Fruit fly (Drosophila melanogaster) whole organism, embryonic: Measurements from ENCODE around the gene Rack1.

Source experiments
- Atf3 ChIP-seq: fragments of 200-800 bp; sonication (Bioruptor generic); optimal IDR thresholded peaks from 3 replicates; lab custom pipeline; 2016; ENCODE audit warnings: missing biosample characterization, missing genetic modification characterization
- BEAF-32 ChIP-seq: fragments of 200-800 bp; sonication (Bioruptor generic); optimal IDR thresholded peaks from 3 replicates; lab custom pipeline; 2017; ENCODE audit warnings: missing biosample characterization, missing genetic modification characterization, mild to moderate bottlenecking, moderate library complexity, missing genetic modification reagents
- Bteb2 ChIP-seq: fragments of 200-800 bp; sonication (Bioruptor generic); optimal IDR thresholded peaks from 2 replicates; lab custom pipeline; 2016; ENCODE audit warnings: missing biosample characterization, missing genetic modification characterization
- CG11560 ChIP-seq: fragments of 200-800 bp; sonication (Bioruptor generic); IDR thresholded peaks from 3 replicates; pipeline ENCODE4 v1.3.6; 2022; ENCODE audit warnings: missing biosample characterization, missing genetic modification characterization
- CG12769 ChIP-seq: fragments of 200-800 bp; sonication (Bioruptor generic); optimal IDR thresholded peaks from 2 replicates; lab custom pipeline; 2019; ENCODE audit warnings: missing biosample characterization, mild to moderate bottlenecking, missing genetic modification characterization, moderate library complexity
- CG13123 ChIP-seq: fragments of 200-800 bp; sonication (Bioruptor generic); optimal IDR thresholded peaks from 2 replicates; lab custom pipeline; 2016; ENCODE audit warnings: missing biosample characterization, missing genetic modification characterization
- CG15514 ChIP-seq: fragments of 200-800 bp; sonication (Bioruptor generic); optimal IDR thresholded peaks from 3 replicates; lab custom pipeline; 2017; ENCODE audit warnings: missing biosample characterization, missing genetic modification characterization, mild to moderate bottlenecking, moderate library complexity, missing genetic modification reagents
- CG1603 ChIP-seq: fragments of 200-800 bp; sonication (Bioruptor generic); optimal IDR thresholded peaks from 2 replicates; lab custom pipeline; 2019; ENCODE audit warnings: missing biosample characterization, mild to moderate bottlenecking, missing genetic modification characterization, moderate library complexity
- CG18262 ChIP-seq: fragments of 200-800 bp; optimal IDR thresholded peaks from 3 replicates; lab custom pipeline; 2019; ENCODE audit warnings: missing biosample characterization, mild to moderate bottlenecking, missing genetic modification characterization, moderate library complexity
- CG31224 ChIP-seq: fragments of 200-800 bp; sonication (Bioruptor generic); IDR thresholded peaks from 2 replicates; pipeline ENCODE4 v1.3.6; 2022; ENCODE audit warnings: missing biosample characterization, missing genetic modification characterization
- CG31441 ChIP-seq: fragments of 200-800 bp; sonication (Bioruptor generic); IDR thresholded peaks from 2 replicates; pipeline ENCODE4 v1.3.6; 2022; ENCODE audit warnings: missing biosample characterization, missing genetic modification characterization
- CG32767 ChIP-seq: fragments of 200-800 bp; sonication (Bioruptor generic); IDR thresholded peaks from 2 replicates; pipeline ENCODE4 v1.3.6; 2022; ENCODE audit warnings: missing biosample characterization, missing genetic modification characterization
- CG34224 ChIP-seq: fragments of 200-800 bp; sonication (Bioruptor generic); IDR thresholded peaks from 3 replicates; pipeline ENCODE4 v1.3.6; 2022; ENCODE audit warnings: missing biosample characterization, missing genetic modification characterization; ENCODE audit not compliant: partially characterized antibody
- CG3847 ChIP-seq: fragments of 200-800 bp; sonication (Bioruptor generic); IDR thresholded peaks from 2 replicates; pipeline ENCODE4 v1.3.6; 2022; ENCODE audit warnings: missing biosample characterization, missing genetic modification characterization
- CG6854 ChIP-seq: fragments of 200-800 bp; sonication (Bioruptor generic); optimal IDR thresholded peaks from 3 replicates; lab custom pipeline; 2017; ENCODE audit warnings: missing biosample characterization, mild to moderate bottlenecking, missing genetic modification characterization
- CG9609 ChIP-seq: fragments of 200-800 bp; sonication (Bioruptor generic); optimal IDR thresholded peaks from 3 replicates; lab custom pipeline; 2016; ENCODE audit warnings: missing biosample characterization, missing genetic modification characterization
- D19A ChIP-seq: fragments of 200-800 bp; optimal IDR thresholded peaks from 3 replicates; lab custom pipeline; 2019; ENCODE audit warnings: missing biosample characterization, mild to moderate bottlenecking, missing genetic modification characterization, moderate library complexity
- Fer2 ChIP-seq: fragments of 200-800 bp; sonication (Bioruptor generic); optimal IDR thresholded peaks from 2 replicates; lab custom pipeline; 2018; ENCODE audit warnings: missing biosample characterization, mild to moderate bottlenecking, missing genetic modification characterization, moderate library complexity
- GATAe ChIP-seq: fragments of 200-800 bp; sonication (Bioruptor generic); conservative IDR thresholded peaks from 2 replicates; pipeline ENCODE4 v1.3.6; 2022; ENCODE audit warnings: missing biosample characterization, missing genetic modification characterization
- HLH3B ChIP-seq: fragments of 200-800 bp; sonication (Bioruptor generic); IDR thresholded peaks from 2 replicates; pipeline ENCODE4 v1.3.6; 2022; ENCODE audit warnings: missing biosample characterization, missing genetic modification characterization
- Hand ChIP-seq: fragments of 200-800 bp; sonication (Bioruptor generic); optimal IDR thresholded peaks from 2 replicates; lab custom pipeline; 2017; ENCODE audit warnings: mild to moderate bottlenecking, missing biosample characterization, missing genetic modification reagents, missing genetic modification characterization
- Hmx ChIP-seq: fragments of 200-800 bp; sonication (Bioruptor generic); optimal IDR thresholded peaks from 2 replicates; lab custom pipeline; 2016; ENCODE audit warnings: missing biosample characterization, missing genetic modification characterization
- Hr3 ChIP-seq: fragments of 200-800 bp; sonication (Bioruptor generic); optimal IDR thresholded peaks from 3 replicates; lab custom pipeline; 2016; ENCODE audit warnings: missing biosample characterization, missing genetic modification characterization
- Mad ChIP-seq: fragments of 200-800 bp; sonication (Bioruptor generic); optimal IDR thresholded peaks from 2 replicates; lab custom pipeline; 2016; ENCODE audit warnings: missing biosample characterization, missing genetic modification characterization
- Mrtf ChIP-seq: fragments of 200-800 bp; sonication (Bioruptor generic); IDR thresholded peaks from 3 replicates; pipeline ENCODE4 v1.3.6; 2022; ENCODE audit warnings: missing biosample characterization, missing genetic modification characterization
- Neu2 ChIP-seq: fragments of 200-800 bp; sonication (Bioruptor generic); optimal IDR thresholded peaks from 3 replicates; lab custom pipeline; 2016; ENCODE audit warnings: missing biosample characterization, missing genetic modification characterization, borderline replicate concordance
- Nf-YB ChIP-seq: fragments of 200-800 bp; sonication (Bioruptor generic); optimal IDR thresholded peaks from 3 replicates; lab custom pipeline; 2019; ENCODE audit warnings: missing biosample characterization, mild to moderate bottlenecking, missing genetic modification characterization, moderate library complexity
- Nf-YC ChIP-seq: fragments of 200-800 bp; optimal IDR thresholded peaks from 3 replicates; lab custom pipeline; 2019; ENCODE audit warnings: missing biosample characterization, mild to moderate bottlenecking, missing genetic modification characterization, moderate library complexity
- PHDP ChIP-seq: fragments of 200-800 bp; sonication (Bioruptor generic); optimal IDR thresholded peaks from 3 replicates; lab custom pipeline; 2018; ENCODE audit warnings: missing biosample characterization, mild to moderate bottlenecking, missing genetic modification characterization, moderate library complexity
- Ptx1 ChIP-seq: fragments of 200-800 bp; sonication (Bioruptor generic); IDR thresholded peaks from 2 replicates; pipeline ENCODE4 v1.3.6; 2022; ENCODE audit warnings: missing biosample characterization, missing genetic modification characterization
- Sry-β ChIP-seq: fragments of 200-800 bp; sonication (Bioruptor generic); optimal IDR thresholded peaks from 2 replicates; lab custom pipeline; 2018; ENCODE audit warnings: missing biosample characterization, mild to moderate bottlenecking, missing genetic modification characterization, moderate library complexity
- Ssrp ChIP-seq: fragments of 200-800 bp; sonication (Bioruptor generic); optimal IDR thresholded peaks from 2 replicates; lab custom pipeline; 2018; ENCODE audit warnings: missing biosample characterization, mild to moderate bottlenecking, missing genetic modification characterization, moderate library complexity
- Xbp1 ChIP-seq: fragments of 200-800 bp; sonication (Bioruptor generic); optimal IDR thresholded peaks from 3 replicates; lab custom pipeline; 2016; ENCODE audit warnings: missing biosample characterization, mild to moderate bottlenecking, missing genetic modification characterization
- amos ChIP-seq: fragments of 200-800 bp; sonication (Bioruptor generic); IDR thresholded peaks from 2 replicates; pipeline ENCODE4 v1.3.6; 2022; ENCODE audit warnings: missing biosample characterization, missing genetic modification characterization; ENCODE audit not compliant: partially characterized antibody
- ase ChIP-seq: fragments of 200-800 bp; sonication (Bioruptor generic); IDR thresholded peaks from 3 replicates; pipeline ENCODE4 v1.3.6; 2022; ENCODE audit warnings: missing biosample characterization, missing genetic modification characterization
- bsh ChIP-seq, 2 experiments: fragments of 200-800 bp; sonication (Bioruptor generic); optimal IDR thresholded peaks; 2 replicates each; lab custom pipeline; 2017 to 2018; ENCODE audit warnings: mild to moderate bottlenecking in 2 of 2, missing biosample characterization in 2 of 2, missing genetic modification characterization in 2 of 2, moderate library complexity in 1 of 2
- dmrt11E ChIP-seq: fragments of 200-800 bp; sonication (Bioruptor generic); optimal IDR thresholded peaks from 3 replicates; lab custom pipeline; 2018; ENCODE audit warnings: missing biosample characterization, mild to moderate bottlenecking, missing genetic modification characterization, moderate library complexity
- fru ChIP-seq: fragments of >200 bp; optimal IDR thresholded peaks from 2 replicates; lab custom pipeline; 2017
- gem ChIP-seq: fragments of 200-800 bp; sonication (Bioruptor generic); optimal IDR thresholded peaks from 2 replicates; lab custom pipeline; 2019; ENCODE audit warnings: missing biosample characterization, mild to moderate bottlenecking, missing genetic modification characterization, moderate library complexity
- ham ChIP-seq: fragments of 200-800 bp; sonication (Bioruptor generic); IDR thresholded peaks from 2 replicates; pipeline ENCODE4 v1.3.6; 2022; ENCODE audit warnings: missing biosample characterization, missing genetic modification characterization
- her ChIP-seq: fragments of 200-800 bp; sonication (Bioruptor generic); optimal IDR thresholded peaks from 2 replicates; lab custom pipeline; 2016; ENCODE audit warnings: missing biosample characterization, missing genetic modification characterization
- hkb ChIP-seq, 2 experiments: fragments of 200-800 bp in 1 of 2; fragments of >200 bp in 1 of 2; sonication (Bioruptor generic) in 1 of 2; IDR thresholded peaks in 1 of 2; optimal IDR thresholded peaks in 1 of 2; 2 replicates each; pipeline versions ENCODE4 v1.3.6 to Lab custom; 2017 to 2022; ENCODE audit warnings: missing biosample characterization in 1 of 2, missing genetic modification characterization in 1 of 2
- insv ChIP-seq, 2 experiments: fragments of 200-800 bp; sonication (Bioruptor generic); optimal IDR thresholded peaks; 3 replicates each; lab custom pipeline; 2016 to 2018; ENCODE audit warnings: missing biosample characterization in 2 of 2, missing genetic modification characterization in 2 of 2
- oc ChIP-seq: fragments of 200-800 bp; sonication (Bioruptor generic); optimal IDR thresholded peaks from 2 replicates; lab custom pipeline; 2018; ENCODE audit warnings: missing biosample characterization, mild to moderate bottlenecking, missing genetic modification characterization, moderate library complexity
- seq ChIP-seq: fragments of 200-800 bp; sonication (Bioruptor generic); IDR thresholded peaks from 2 replicates; pipeline ENCODE4 v1.3.6; 2022; ENCODE audit warnings: missing biosample characterization, missing genetic modification characterization
- stc ChIP-seq: fragments of 200-800 bp; sonication (Bioruptor generic); IDR thresholded peaks from 2 replicates; pipeline ENCODE4 v1.3.6; 2022; ENCODE audit warnings: missing biosample characterization, missing genetic modification characterization
- usp ChIP-seq: fragments of >200 bp; optimal IDR thresholded peaks from 2 replicates; lab custom pipeline; 2017; ENCODE audit warnings: missing biosample characterization, missing genetic modification characterization
- zen2 ChIP-seq: fragments of 200-800 bp; sonication (Bioruptor generic); IDR thresholded peaks from 3 replicates; pipeline ENCODE4 v1.3.6; 2022; ENCODE audit warnings: missing biosample characterization, missing genetic modification characterization; ENCODE audit not compliant: partially characterized antibody
- zfh1 ChIP-seq: fragments of 200-800 bp; sonication (Bioruptor generic); IDR thresholded peaks from 3 replicates; pipeline ENCODE4 v1.3.6; 2022; ENCODE audit warnings: missing biosample characterization, missing genetic modification characterization

Gene Rack1

dm6 chr2L:7782788-7783401 lies 44.2 kb downstream of the Rack1 start, which contains the start of gene Brd7-9 (continued):
- TF ChIP-seq CG34224 (GFP tag; lab: Robert Waterston, UW) (no peak), Ptx1 (GFP tag; lab: Robert Waterston, UW) (peak; percentile 72), seq (GFP tag; lab: Robert Waterston, UW) (peak; percentile 71), usp (GFP tag; lab: Kevin White, UChicago) (no peak), CG31224 (GFP tag; lab: Robert Waterston, UW) (peak; percentile 56; the same call in 1 of the 2 replicates), Sry-β (peak; percentile 10), CG11560 (tag; lab: Robert Waterston, UW) (no peak), Mrtf (GFP tag; lab: Robert Waterston, UW) (peak; percentile 35; the same call in 1 of the 3 replicates), CG3847 (GFP tag; lab: Robert Waterston, UW) (peak; percentile 35; the same call in 1 of the 2 replicates), Hand (GFP tag; lab: Kevin White, UChicago) (peak; percentile 55), bsh (GFP tag; optimal IDR thresholded peaks at IDR 0.05; lab: Kevin White, UChicago) (peak in 1 of 2 experiments; percentile 76), PHDP (peak; percentile 79), D19A (tag; lab: Kevin White, UChicago) (peak; percentile 58), hkb (optimal IDR thresholded peaks at IDR 0.05; lab: Kevin White, UChicago) (no peak), hkb (GFP tag; IDR thresholded peaks at IDR 0.05; lab: Robert Waterston, UW) (peak; percentile 91), CG12769 (peak; percentile 73), CG1603 (tag; lab: Kevin White, UChicago) (peak; percentile 79), CG32767 (GFP tag; lab: Robert Waterston, UW) (peak; percentile 76), zen2 (GFP tag; lab: Robert Waterston, UW) (no peak), CG6854 (GFP tag; lab: Kevin White, UChicago) (peak; percentile 70), Hr3 (GFP tag; lab: Kevin White, UChicago) (peak; percentile 49), oc (tag; lab: Kevin White, UChicago) (no peak), CG9609 (GFP tag; lab: Kevin White, UChicago) (peak; percentile 39), zfh1 (GFP tag; lab: Robert Waterston, UW) (peak; percentile 80), Fer2 (tag; lab: Kevin White, UChicago) (peak; percentile 10), Nf-YC (tag; lab: Kevin White, UChicago) (peak; percentile 16), gem (tag; lab: Kevin White, UChicago) (peak; percentile 81), Nf-YB (peak; percentile 36), stc (GFP tag; lab: Robert Waterston, UW) (peak; percentile 83), Ssrp (tag; lab: Kevin White, UChicago) (peak; percentile 65), CG31441 (GFP tag; lab: Robert Waterston, UW) (peak; percentile 64), HLH3B (peak; percentile 75), GATAe (no peak; the same call in 1 of the 2 replicates), ham (GFP tag; lab: Robert Waterston, UW) (0 out of 2 replicates have a peak, but pooled peaks have one; percentile 41), her (GFP tag; lab: Kevin White, UChicago) (peak; percentile 34), dmrt11E (tag; lab: Kevin White, UChicago) (peak; percentile 52), insv (GFP tag; optimal IDR thresholded peaks at IDR 0.05; lab: Kevin White, UChicago) (no peak), Mad (no peak), BEAF-32 (GFP tag; lab: Kevin White, UChicago) (peak; percentile 51), CG18262 (tag; lab: Kevin White, UChicago) (peak; percentile 73), Hmx (GFP tag; lab: Kevin White, UChicago) (peak; percentile 11), ase (GFP tag; lab: Robert Waterston, UW) (peak; percentile 80; the same call in 2 of the 3 replicates), amos (GFP tag; lab: Robert Waterston, UW) (peak; percentile 47), Atf3 (GFP tag; lab: Kevin White, UChicago) (peak; percentile 28), CG13123 (GFP tag; lab: Kevin White, UChicago) (peak; percentile 21), Neu2 (GFP tag; lab: Kevin White, UChicago) (no peak), CG15514 (GFP tag; lab: Kevin White, UChicago) (peak; percentile 57), Bteb2 (GFP tag; lab: Kevin White, UChicago) (peak; percentile 63), fru (no peak), Xbp1 (GFP tag; lab: Kevin White, UChicago) (peak; percentile 78)
